Worm (Caenorhabditis elegans) whole organism, L4/young adult: ENCODE results near the gene sup-18.

Source experiments
- W03F9.2 ChIP-seq: fragments of 150-350 bp; optimal IDR thresholded peaks from 2 replicates; lab custom pipeline; 2014; ENCODE audit warnings: missing biosample characterization, missing genetic modification characterization
- dao-5 ChIP-seq: sonication (generic microtip); optimal IDR thresholded peaks from 2 replicates; lab custom pipeline; 2016; ENCODE audit warnings: missing genotype, missing genetic modification characterization, moderate library complexity, missing compliant biosample characterization
- him-1 ChIP-seq: sonication (generic microtip); optimal IDR thresholded peaks from 2 replicates; lab custom pipeline; 2016; ENCODE audit warnings: missing genotype, missing genetic modification reagents, missing genetic modification characterization, missing compliant biosample characterization

sup-18 gene

ce11 chrIII:7878852-7879329 lies at the start of gene sup-18:
TSS of gene sup-18 (minus strand) at chrIII:7878902.
- TF ChIP-seq W03F9.2 (tag; lab: Kevin White, UChicago) (no peak), him-1 (tag; lab: Kevin White, UChicago) (no peak), dao-5 (no peak)

- TF ChIP-seq him-1 (tag; lab: Kevin White, UChicago) (no peak), dao-5 (no peak)
Observed at ce11 chrIII:7925968-7926367, 47.3 kb upstream of the sup-18 start.

- TF ChIP-seq dao-5 (no peak), him-1 (tag; lab: Kevin White, UChicago) (no peak), W03F9.2 (tag; lab: Kevin White, UChicago) (no peak)
Observed at ce11 chrIII:7924821-7925220, 46.1 kb upstream of the sup-18 start, which contains the start of gene tag-250. TSS of gene tag-250 (minus strand) at chrIII:7924921.

ce11 chrIII:7922207-7922606 lies 43.5 kb upstream of the sup-18 start, which contains the start of gene C29E4.17:
TSS of gene C29E4.17 (plus strand) at chrIII:7922507.
- TF ChIP-seq W03F9.2 (tag; lab: Kevin White, UChicago), result no peak
- no peak for TF ChIP-seq him-1 (tag; lab: Kevin White, UChicago)
- TF ChIP-seq dao-5, result no peak

- TF ChIP-seq W03F9.2 (tag; lab: Kevin White, UChicago) (no peak), dao-5 (no peak), him-1 (tag; lab: Kevin White, UChicago) (no peak)
Observed at ce11 chrIII:7919823-7920222, 41.1 kb upstream of the sup-18 start, which contains the start of gene C29E4.14. TSS of gene C29E4.14 (plus strand) at chrIII:7920123.

- no peak for TF ChIP-seq him-1 (tag; lab: Kevin White, UChicago)
- no peak for TF ChIP-seq dao-5
- no peak for TF ChIP-seq W03F9.2 (tag; lab: Kevin White, UChicago)
Observed at ce11 chrIII:7917667-7918066, 39.0 kb upstream of the sup-18 start, which contains the start of gene gly-3. TSS of gene gly-3 (minus strand) at chrIII:7917767.

ce11 chrIII:7913488-7913887 lies 34.8 kb upstream of the sup-18 start, which contains the start of gene ZK688.12:
TSS of gene ZK688.12 (minus strand) at chrIII:7913588.
- TF ChIP-seq W03F9.2 (tag; lab: Kevin White, UChicago) (no peak), him-1 (tag; lab: Kevin White, UChicago) (no peak), dao-5 (no peak)

- TF ChIP-seq W03F9.2 (tag; lab: Kevin White, UChicago), result no peak
- TF ChIP-seq dao-5, result no peak
- TF ChIP-seq him-1 (tag; lab: Kevin White, UChicago), result no peak
Observed at ce11 chrIII:7911621-7912020, 32.9 kb upstream of the sup-18 start, which contains the start of gene ZK688.7. TSS of gene ZK688.7 (minus strand) at chrIII:7911634.

ce11 chrIII:7909263-7909662 lies 30.6 kb upstream of the sup-18 start, which contains the start of gene ZK688.1:
TSS of gene ZK688.1 (plus strand) at chrIII:7909563.
- TF ChIP-seq dao-5 (no peak), him-1 (tag; lab: Kevin White, UChicago) (no peak), W03F9.2 (tag; lab: Kevin White, UChicago) (no peak)

- TF ChIP-seq him-1 (tag; lab: Kevin White, UChicago), result no peak
- no peak for TF ChIP-seq W03F9.2 (tag; lab: Kevin White, UChicago)
- no peak for TF ChIP-seq dao-5
Observed at ce11 chrIII:7907515-7907914, 28.8 kb upstream of the sup-18 start, which contains the start of gene pcp-5. TSS of gene pcp-5 (minus strand) at chrIII:7907615.

- TF ChIP-seq him-1 (tag; lab: Kevin White, UChicago), result no peak
- TF ChIP-seq W03F9.2 (tag; lab: Kevin White, UChicago), result no peak
- no peak for TF ChIP-seq dao-5
Observed at ce11 chrIII:7903427-7903826, 24.7 kb upstream of the sup-18 start.

ce11 chrIII:7900733-7901132 lies 22.0 kb upstream of the sup-18 start, which contains the start of gene best-24:
TSS of gene best-24 (plus strand) at chrIII:7901033.
- no peak for TF ChIP-seq W03F9.2 (tag; lab: Kevin White, UChicago)
- TF ChIP-seq dao-5, result no peak
- no peak for TF ChIP-seq him-1 (tag; lab: Kevin White, UChicago)

ce11 chrIII:7897733-7898132 lies 19.0 kb upstream of the sup-18 start:
- TF ChIP-seq W03F9.2 (tag; lab: Kevin White, UChicago) (no peak), him-1 (tag; lab: Kevin White, UChicago) (no peak), dao-5 (no peak)

- no peak for TF ChIP-seq dao-5
- TF ChIP-seq him-1 (tag; lab: Kevin White, UChicago), result no peak
Observed at ce11 chrIII:7896925-7897324, 18.2 kb upstream of the sup-18 start, which contains the start of gene ZK688.10. TSS of gene ZK688.10 (minus strand) at chrIII:7897025.

ce11 chrIII:7894724-7895123 lies 16.0 kb upstream of the sup-18 start, which contains the start of gene ZK688.4:
TSS of gene ZK688.4 (plus strand) at chrIII:7895024.
- TF ChIP-seq W03F9.2 (tag; lab: Kevin White, UChicago) (no peak), dao-5 (no peak), him-1 (tag; lab: Kevin White, UChicago) (no peak)
